Fruit fly (Drosophila melanogaster) S2 (cell line): ENCODE results near the gene CG7601.

Source experiments
- CG8478 ChIP-seq: fragments of >200 bp; optimal IDR thresholded peaks from 2 replicates; lab custom pipeline; 2018
- CTCF ChIP-seq, 2 experiments: fragments of >200 bp; optimal IDR thresholded peaks; 2 replicates each; lab custom pipeline; 2018

The CG7601 gene

dm6 chr3R:29772090-29772794 lies 35.7 kb upstream of the CG7601 start:
- TF ChIP-seq CG8478 (lab: Kevin White, UChicago) (no peak), CTCF (optimal IDR thresholded peaks at IDR 0.05; lab: Kevin White, UChicago) (no peak)

dm6 chr3R:29771645-29772089 lies 35.1 kb upstream of the CG7601 start:
- no peak for TF ChIP-seq CTCF (optimal IDR thresholded peaks at IDR 0.05; lab: Kevin White, UChicago)
- peak; percentile 22 for TF ChIP-seq CG8478 (lab: Kevin White, UChicago)

- no peak for TF ChIP-seq CTCF (optimal IDR thresholded peaks at IDR 0.05; lab: Kevin White, UChicago)
- no peak for TF ChIP-seq CG8478 (lab: Kevin White, UChicago)
These were observed 34.4 kb upstream of the CG7601 start for dm6 chr3R:29770930-29771329.

dm6 chr3R:29767236-29767635 lies 30.7 kb upstream of the CG7601 start:
- TF ChIP-seq CTCF (optimal IDR thresholded peaks at IDR 0.05; lab: Kevin White, UChicago) (no peak), CG8478 (lab: Kevin White, UChicago) (no peak)

dm6 chr3R:29765267-29766095 lies 28.9 kb upstream of the CG7601 start, which contains the start of gene kay:
Gene kay, plus strand, starts transcription at chr3R:29765995.
- TF ChIP-seq CTCF (optimal IDR thresholded peaks at IDR 0.05; lab: Kevin White, UChicago): no peak
- no peak for TF ChIP-seq CG8478 (lab: Kevin White, UChicago)

dm6 chr3R:29764249-29765042 lies 27.9 kb upstream of the CG7601 start:
- TF ChIP-seq CG8478 (lab: Kevin White, UChicago) (no peak), CTCF (optimal IDR thresholded peaks at IDR 0.05; lab: Kevin White, UChicago) (no peak)

dm6 chr3R:29763804-29764203 lies 27.3 kb upstream of the CG7601 start:
- TF ChIP-seq CTCF (optimal IDR thresholded peaks at IDR 0.05; lab: Kevin White, UChicago) (no peak), CG8478 (lab: Kevin White, UChicago) (no peak)

- TF ChIP-seq CTCF (optimal IDR thresholded peaks at IDR 0.05; lab: Kevin White, UChicago) (no peak), CG8478 (lab: Kevin White, UChicago) (no peak)
These were observed 26.6 kb upstream of the CG7601 start for dm6 chr3R:29763154-29763553.

- no peak for TF ChIP-seq CTCF (optimal IDR thresholded peaks at IDR 0.05; lab: Kevin White, UChicago)
These were observed 25.8 kb upstream of the CG7601 start for dm6 chr3R:29762297-29762696.

dm6 chr3R:29761569-29761968 lies 25.0 kb upstream of the CG7601 start:
- TF ChIP-seq CG8478 (lab: Kevin White, UChicago) (no peak), CTCF (optimal IDR thresholded peaks at IDR 0.05; lab: Kevin White, UChicago) (no peak)

- TF ChIP-seq CTCF (optimal IDR thresholded peaks at IDR 0.05; lab: Kevin White, UChicago): no peak
- TF ChIP-seq CG8478 (lab: Kevin White, UChicago): no peak
These were observed 23.5 kb upstream of the CG7601 start for dm6 chr3R:29760042-29760441.

dm6 chr3R:29758734-29759131 lies 22.2 kb upstream of the CG7601 start:
- TF ChIP-seq CG8478 (lab: Kevin White, UChicago) (no peak), CTCF (optimal IDR thresholded peaks at IDR 0.05; lab: Kevin White, UChicago) (no peak)

- TF ChIP-seq CTCF (optimal IDR thresholded peaks at IDR 0.05; lab: Kevin White, UChicago): no peak
- TF ChIP-seq CG8478 (lab: Kevin White, UChicago): no peak
These were observed 21.7 kb upstream of the CG7601 start for dm6 chr3R:29758129-29758733.

dm6 chr3R:29757681-29758080 lies 21.1 kb upstream of the CG7601 start:
- no peak for TF ChIP-seq CTCF (optimal IDR thresholded peaks at IDR 0.05; lab: Kevin White, UChicago)
- peak; percentile 48 for TF ChIP-seq CG8478 (lab: Kevin White, UChicago)
